Fruit fly (Drosophila melanogaster): ENCODE data around the gene CG11670.

DNA sequence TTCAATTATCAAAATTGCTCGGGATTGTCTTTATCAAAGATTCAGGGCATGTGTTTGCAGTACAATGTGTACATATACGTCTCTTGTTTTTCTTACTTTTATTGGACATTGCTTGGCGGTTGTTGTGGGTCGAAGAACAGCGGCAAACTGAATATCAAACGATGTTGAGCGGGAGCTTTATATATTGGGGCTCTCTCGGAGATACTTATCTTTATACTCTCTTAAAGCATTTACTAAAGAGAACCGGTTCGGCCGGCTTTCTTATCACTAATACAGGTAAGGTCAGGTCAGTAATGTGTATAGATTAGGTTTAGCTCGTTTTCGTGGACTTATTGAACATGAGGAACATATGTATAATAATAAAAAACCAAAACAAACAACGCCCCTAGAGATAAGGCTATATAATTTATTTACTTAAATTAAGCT is 9.5 kb downstream of the CG11670 start, which contains the start of gene CG7966:
- TF ChIP-seq CG8478 (optimal IDR thresholded peaks at IDR 0.05) (no peak), CTCF (optimal IDR thresholded peaks at IDR 0.05) (no peak)
